Worm (Caenorhabditis elegans) whole organism, midembryonic: Measurements from ENCODE around the gene btb-2.

Experiments
- T22C8.4 ChIP-seq: fragments of 200-800 bp; sonication (Bioruptor generic); IDR thresholded peaks from 2 replicates; pipeline ENCODE4 v1.3.6; 2022; ENCODE audit warnings: missing genetic modification characterization, missing compliant biosample characterization
- cog-1 ChIP-seq: sonication (generic microtip); optimal IDR thresholded peaks from 2 replicates; lab custom pipeline; 2016; ENCODE audit warnings: missing genetic modification characterization, missing compliant biosample characterization
- flt-1 ChIP-seq: fragments of 200-800 bp; sonication (Bioruptor generic); IDR thresholded peaks from 2 replicates; pipeline ENCODE4 v1.3.6; 2022; ENCODE audit warnings: missing genetic modification characterization, missing compliant biosample characterization
- klf-2 ChIP-seq: fragments of 200-800 bp; sonication (Bioruptor generic); conservative IDR thresholded peaks from 2 replicates; pipeline ENCODE4 v1.3.6; 2022; ENCODE audit warnings: missing genetic modification reagents, missing genetic modification characterization, missing compliant biosample characterization
- med-1 ChIP-seq: sonication (generic microtip); optimal IDR thresholded peaks from 2 replicates; lab custom pipeline; 2017; ENCODE audit warnings: missing genetic modification characterization, mild to moderate bottlenecking, missing compliant biosample characterization, antibody characterized with exemption, missing genetic modification reagents; ENCODE audit not compliant: insufficient read depth
- ref-1 ChIP-seq: fragments of 200-800 bp; sonication (Bioruptor generic); conservative IDR thresholded peaks from 2 replicates; pipeline ENCODE4 v1.3.6; 2022; ENCODE audit warnings: missing genetic modification reagents, missing genetic modification characterization, missing compliant biosample characterization
- tab-1 ChIP-seq: fragments of 200-800 bp; sonication (Bioruptor generic); IDR thresholded peaks from 2 replicates; pipeline ENCODE4 v1.3.6; 2022; ENCODE audit warnings: missing genetic modification characterization, missing compliant biosample characterization
- ztf-23 ChIP-seq: fragments of 200-800 bp; sonication (Bioruptor generic); IDR thresholded peaks from 2 replicates; pipeline ENCODE4 v1.3.6; 2022; ENCODE audit warnings: missing genetic modification reagents, missing genetic modification characterization, missing compliant biosample characterization
- ztf-29 ChIP-seq: fragments of 200-800 bp; sonication (Bioruptor generic); IDR thresholded peaks from 2 replicates; pipeline ENCODE4 v1.3.6; 2022; ENCODE audit warnings: missing genetic modification reagents, missing genetic modification characterization, missing compliant biosample characterization

- TF ChIP-seq ztf-29 (GFP tag; lab: Robert Waterston, UW) = no peak
- no peak for TF ChIP-seq flt-1 (GFP tag; lab: Robert Waterston, UW)
- TF ChIP-seq T22C8.4 (GFP tag; lab: Robert Waterston, UW) = no peak
- no peak for TF ChIP-seq tab-1 (GFP tag; lab: Robert Waterston, UW)
- TF ChIP-seq klf-2 (GFP tag; lab: Robert Waterston, UW) = no peak
- no peak for TF ChIP-seq ztf-23 (GFP tag; lab: Robert Waterston, UW)
- no peak for TF ChIP-seq ref-1 (GFP tag; lab: Robert Waterston, UW)
- TF ChIP-seq med-1 (GFP tag; lab: Kevin White, UChicago) = no peak
- no peak for TF ChIP-seq cog-1
Measured at ce11 chrII:6398406-6398805, 3.3 kb upstream of the btb-2 start, which contains the start of gene zig-10.
